Fruit fly (Drosophila melanogaster) whole organism, embryonic: ENCODE results near the gene RpL36.
A peak's percentile ranks its signal among the peaks of the same experiment; 100 is the strongest.

ENCODE experiments used
- B-H1 ChIP-seq: fragments of 200-800 bp; sonication (Bioruptor generic); IDR thresholded peaks from 3 replicates; pipeline ENCODE4 v1.3.6; 2022; ENCODE audit warnings: missing biosample characterization, missing genetic modification characterization
- BEAF-32 ChIP-seq: fragments of 200-800 bp; sonication (Bioruptor generic); optimal IDR thresholded peaks from 3 replicates; lab custom pipeline; 2017; ENCODE audit warnings: missing biosample characterization, missing genetic modification characterization, mild to moderate bottlenecking, moderate library complexity, missing genetic modification reagents
- CG12299 ChIP-seq: fragments of 200-800 bp; sonication (Bioruptor generic); optimal IDR thresholded peaks from 2 replicates; lab custom pipeline; 2018; ENCODE audit warnings: missing biosample characterization, mild to moderate bottlenecking, missing genetic modification characterization
- CG12659 ChIP-seq: fragments of 200-800 bp; sonication (Bioruptor generic); optimal IDR thresholded peaks from 3 replicates; lab custom pipeline; 2017; ENCODE audit warnings: mild to moderate bottlenecking, missing biosample characterization, missing genetic modification reagents, missing genetic modification characterization
- CG12744 ChIP-seq: fragments of 200-800 bp; sonication (Bioruptor generic); optimal IDR thresholded peaks from 2 replicates; lab custom pipeline; 2016; ENCODE audit warnings: missing biosample characterization, missing genetic modification characterization
- CG12769 ChIP-seq: fragments of 200-800 bp; sonication (Bioruptor generic); optimal IDR thresholded peaks from 2 replicates; lab custom pipeline; 2019; ENCODE audit warnings: missing biosample characterization, mild to moderate bottlenecking, missing genetic modification characterization, moderate library complexity
- CG13894 ChIP-seq: fragments of 200-800 bp; sonication (Bioruptor generic); optimal IDR thresholded peaks from 3 replicates; lab custom pipeline; 2018; ENCODE audit warnings: missing biosample characterization, mild to moderate bottlenecking, missing genetic modification characterization, moderate library complexity
- CG14965 ChIP-seq: fragments of 200-800 bp; sonication (Bioruptor generic); optimal IDR thresholded peaks from 2 replicates; lab custom pipeline; 2016; ENCODE audit warnings: missing biosample characterization, missing genetic modification characterization, borderline replicate concordance
- CG15514 ChIP-seq: fragments of 200-800 bp; sonication (Bioruptor generic); optimal IDR thresholded peaks from 3 replicates; lab custom pipeline; 2017; ENCODE audit warnings: missing biosample characterization, missing genetic modification characterization, mild to moderate bottlenecking, moderate library complexity, missing genetic modification reagents
- CG2199 ChIP-seq: fragments of 200-800 bp; sonication (Bioruptor generic); IDR thresholded peaks from 3 replicates; pipeline ENCODE4 v1.3.6; 2022; ENCODE audit warnings: missing biosample characterization, missing genetic modification characterization
- CG30431 ChIP-seq: fragments of 200-800 bp; sonication (Bioruptor generic); optimal IDR thresholded peaks from 2 replicates; lab custom pipeline; 2017; ENCODE audit warnings: missing biosample characterization, missing genetic modification characterization
- CG3163 ChIP-seq: fragments of 200-800 bp; sonication (Bioruptor generic); optimal IDR thresholded peaks from 3 replicates; lab custom pipeline; 2016; ENCODE audit warnings: missing biosample characterization, missing genetic modification characterization
- CG32772 ChIP-seq: fragments of 200-800 bp; sonication (Bioruptor generic); IDR thresholded peaks from 2 replicates; pipeline ENCODE4 v1.3.6; 2022; ENCODE audit warnings: missing biosample characterization, missing genetic modification characterization
- CG33557 ChIP-seq: fragments of 200-800 bp; sonication (Bioruptor generic); optimal IDR thresholded peaks from 2 replicates; lab custom pipeline; 2019; ENCODE audit warnings: missing biosample characterization, mild to moderate bottlenecking, missing genetic modification characterization, moderate library complexity
- CG34224 ChIP-seq: fragments of 200-800 bp; sonication (Bioruptor generic); IDR thresholded peaks from 3 replicates; pipeline ENCODE4 v1.3.6; 2022; ENCODE audit warnings: missing biosample characterization, missing genetic modification characterization; ENCODE audit not compliant: partially characterized antibody
- CG34422 ChIP-seq: fragments of 200-800 bp; sonication (Bioruptor generic); IDR thresholded peaks from 3 replicates; pipeline ENCODE4 v1.3.6; 2022; ENCODE audit warnings: missing biosample characterization, missing genetic modification characterization
- CG43689 ChIP-seq: fragments of 200-800 bp; sonication (Bioruptor generic); IDR thresholded peaks from 2 replicates; pipeline ENCODE4 v1.3.6; 2022; ENCODE audit warnings: missing biosample characterization, missing genetic modification characterization
- CG4617 ChIP-seq: fragments of 200-800 bp; sonication (Bioruptor generic); optimal IDR thresholded peaks from 3 replicates; lab custom pipeline; 2016; ENCODE audit warnings: missing biosample characterization, missing genetic modification characterization, borderline replicate concordance
- CG4730 ChIP-seq: fragments of 200-800 bp; sonication (Bioruptor generic); IDR thresholded peaks from 2 replicates; pipeline ENCODE4 v1.3.6; 2022; ENCODE audit warnings: missing biosample characterization, missing genetic modification characterization
- CG5245 ChIP-seq: fragments of 200-800 bp; sonication (Bioruptor generic); optimal IDR thresholded peaks from 3 replicates; lab custom pipeline; 2016; ENCODE audit warnings: missing biosample characterization, missing genetic modification characterization
- CG6689 ChIP-seq: fragments of 200-800 bp; sonication (Bioruptor generic); IDR thresholded peaks from 2 replicates; pipeline ENCODE4 v1.3.6; 2022; ENCODE audit warnings: missing biosample characterization, missing genetic modification characterization
- CG6813 ChIP-seq: fragments of 200-800 bp; sonication (Bioruptor generic); optimal IDR thresholded peaks from 2 replicates; lab custom pipeline; 2017; ENCODE audit warnings: missing biosample characterization, missing genetic modification characterization, mild to moderate bottlenecking, moderate library complexity, missing genetic modification reagents
- CG7271 ChIP-seq: fragments of 200-800 bp; sonication (Bioruptor generic); optimal IDR thresholded peaks from 2 replicates; lab custom pipeline; 2018; ENCODE audit warnings: missing biosample characterization, mild to moderate bottlenecking, missing genetic modification characterization, moderate library complexity
- CG7928 ChIP-seq: fragments of 200-800 bp; sonication (Bioruptor generic); optimal IDR thresholded peaks from 2 replicates; lab custom pipeline; 2017; ENCODE audit warnings: missing biosample characterization, mild to moderate bottlenecking, missing genetic modification characterization
- CG7963 ChIP-seq: fragments of 200-800 bp; sonication (Bioruptor generic); IDR thresholded peaks from 3 replicates; pipeline ENCODE4 v1.3.6; 2022; ENCODE audit warnings: missing biosample characterization, missing genetic modification characterization; ENCODE audit not compliant: partially characterized antibody
- Camta ChIP-seq: fragments of 200-800 bp; sonication (Bioruptor generic); optimal IDR thresholded peaks from 2 replicates; lab custom pipeline; 2016; ENCODE audit warnings: missing biosample characterization, missing genetic modification characterization
- Dfd ChIP-seq, 2 experiments: fragments of >200 bp; optimal IDR thresholded peaks; 2 replicates each; lab custom pipeline; 2017; ENCODE audit warnings: missing biosample characterization in 2 of 2, missing genetic modification characterization in 2 of 2
- Eip74EF ChIP-seq, 2 experiments: fragments of 200-800 bp in 1 of 2; fragments of >200 bp in 1 of 2; sonication (Bioruptor generic) in 1 of 2; optimal IDR thresholded peaks; 2 replicates each; lab custom pipeline; 2017 to 2019; ENCODE audit warnings: missing biosample characterization in 2 of 2, missing genetic modification characterization in 2 of 2, mild to moderate bottlenecking in 1 of 2, moderate library complexity in 1 of 2
- Elba2 ChIP-seq: fragments of 200-800 bp; sonication (Bioruptor generic); optimal IDR thresholded peaks from 3 replicates; lab custom pipeline; 2016; ENCODE audit warnings: missing biosample characterization, missing genetic modification characterization
- HHEX ChIP-seq: fragments of 200-800 bp; sonication (Bioruptor generic); optimal IDR thresholded peaks from 3 replicates; lab custom pipeline; 2017; ENCODE audit warnings: missing biosample characterization, mild to moderate bottlenecking, missing genetic modification characterization, missing genetic modification reagents
- Hr39 ChIP-seq: fragments of >200 bp; optimal IDR thresholded peaks from 2 replicates; lab custom pipeline; 2017
- Scr ChIP-seq: fragments of 200-800 bp; sonication (Bioruptor generic); IDR thresholded peaks from 2 replicates; pipeline ENCODE4 v1.3.6; 2022; ENCODE audit warnings: missing biosample characterization, missing genetic modification characterization; ENCODE audit not compliant: partially characterized antibody
- Side ChIP-seq: fragments of 200-800 bp; sonication (Bioruptor generic); optimal IDR thresholded peaks from 2 replicates; lab custom pipeline; 2016; ENCODE audit warnings: missing biosample characterization, missing genetic modification characterization
- Ssrp ChIP-seq: fragments of 200-800 bp; sonication (Bioruptor generic); optimal IDR thresholded peaks from 2 replicates; lab custom pipeline; 2018; ENCODE audit warnings: missing biosample characterization, mild to moderate bottlenecking, missing genetic modification characterization, moderate library complexity
- al ChIP-seq: fragments of 200-800 bp; sonication (Bioruptor generic); IDR thresholded peaks from 2 replicates; pipeline ENCODE4 v1.3.6; 2022; ENCODE audit warnings: missing biosample characterization, missing genetic modification characterization
- dm ChIP-seq: fragments of 200-800 bp; sonication (Bioruptor generic); optimal IDR thresholded peaks from 3 replicates; lab custom pipeline; 2016; ENCODE audit warnings: missing biosample characterization, missing genetic modification characterization
- fd64A ChIP-seq: fragments of 200-800 bp; sonication (Bioruptor generic); optimal IDR thresholded peaks from 3 replicates; lab custom pipeline; 2018; ENCODE audit warnings: missing biosample characterization, mild to moderate bottlenecking, missing genetic modification characterization
- grn ChIP-seq: fragments of 200-800 bp; sonication (Bioruptor generic); optimal IDR thresholded peaks from 3 replicates; lab custom pipeline; 2017; ENCODE audit warnings: missing biosample characterization, missing genetic modification characterization
- her ChIP-seq: fragments of 200-800 bp; sonication (Bioruptor generic); optimal IDR thresholded peaks from 2 replicates; lab custom pipeline; 2016; ENCODE audit warnings: missing biosample characterization, missing genetic modification characterization
- inv ChIP-seq: fragments of 200-800 bp; sonication (Bioruptor generic); IDR thresholded peaks from 2 replicates; pipeline ENCODE4 v1.3.6; 2022; ENCODE audit warnings: missing biosample characterization, missing genetic modification characterization; ENCODE audit not compliant: partially characterized antibody
- klu ChIP-seq: fragments of 200-800 bp; sonication (Bioruptor generic); IDR thresholded peaks from 2 replicates; pipeline ENCODE4 v1.3.6; 2022; ENCODE audit warnings: missing biosample characterization, missing genetic modification characterization
- lmd ChIP-seq: fragments of 200-800 bp; sonication (Bioruptor generic); IDR thresholded peaks from 2 replicates; pipeline ENCODE4 v1.3.6; 2022; ENCODE audit warnings: missing biosample characterization, missing genetic modification characterization
- pfk ChIP-seq: fragments of 200-800 bp; sonication (Bioruptor generic); optimal IDR thresholded peaks from 2 replicates; lab custom pipeline; 2018; ENCODE audit warnings: missing biosample characterization, mild to moderate bottlenecking, missing genetic modification characterization, moderate library complexity
- pho ChIP-seq: fragments of 200-800 bp; sonication (Bioruptor generic); optimal IDR thresholded peaks from 2 replicates; lab custom pipeline; 2016; ENCODE audit warnings: missing biosample characterization, missing genetic modification characterization
- pita ChIP-seq: fragments of 200-800 bp; sonication (Bioruptor generic); optimal IDR thresholded peaks from 2 replicates; lab custom pipeline; 2017; ENCODE audit warnings: missing biosample characterization, mild to moderate bottlenecking, missing genetic modification characterization
- row ChIP-seq: fragments of 200-800 bp; sonication (Bioruptor generic); IDR thresholded peaks from 3 replicates; pipeline ENCODE4 v1.3.6; 2022; ENCODE audit warnings: missing biosample characterization, missing genetic modification characterization
- salm ChIP-seq: fragments of 200-800 bp; sonication (Bioruptor generic); optimal IDR thresholded peaks from 2 replicates; lab custom pipeline; 2018; ENCODE audit warnings: missing biosample characterization, mild to moderate bottlenecking, missing genetic modification characterization
- sens ChIP-seq: fragments of 200-800 bp; sonication (Bioruptor generic); peaks from one replicate; lab custom pipeline; 2016; ENCODE audit warnings: missing biosample characterization, missing genetic modification characterization
- shn ChIP-seq: fragments of 200-800 bp; sonication (Bioruptor generic); optimal IDR thresholded peaks from 3 replicates; lab custom pipeline; 2016; ENCODE audit warnings: missing biosample characterization, missing genetic modification characterization
- tna ChIP-seq: fragments of 200-800 bp; sonication (Bioruptor generic); IDR thresholded peaks from 2 replicates; pipeline ENCODE4 v1.3.6; 2022; ENCODE audit warnings: missing biosample characterization, missing genetic modification characterization; ENCODE audit not compliant: partially characterized antibody
- vfl ChIP-seq: fragments of 200-800 bp; sonication (Bioruptor generic); optimal IDR thresholded peaks from 2 replicates; lab custom pipeline; 2016; ENCODE audit warnings: missing biosample characterization, missing genetic modification characterization

The RpL36 gene

DNA sequence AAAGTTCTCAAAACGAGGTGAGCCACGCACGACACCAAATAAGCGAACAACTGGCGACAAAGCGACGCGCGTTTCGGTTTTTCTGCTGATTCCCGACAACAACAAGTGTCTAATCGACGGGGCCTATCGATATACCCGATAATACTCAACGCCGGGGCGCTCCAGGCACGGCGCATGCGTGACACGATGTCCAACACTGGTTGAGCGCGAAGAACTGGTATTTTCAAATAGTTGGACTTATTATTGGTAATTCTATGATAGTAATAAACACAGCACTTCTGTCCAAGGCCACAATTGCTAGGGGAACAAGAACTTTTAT, 11.8 kb downstream of the RpL36 start (continued):
- TF ChIP-seq grn (no peak), CG15514 (GFP tag; lab: Kevin White, UChicago) (peak; percentile 89), tna (GFP tag; lab: Robert Waterston, UW) (peak; percentile 40; the same call in 1 of the 2 replicates), pfk (GFP tag; lab: Kevin White, UChicago) (no peak), row (GFP tag; lab: Robert Waterston, UW) (0 out of 3 replicates have a peak, but pooled peaks have one; percentile 8), HHEX (GFP tag; lab: Kevin White, UChicago) (no peak), CG4730 (GFP tag; lab: Robert Waterston, UW) (no peak), B-H1 (no peak), vfl (GFP tag; lab: Kevin White, UChicago) (no peak), Elba2 (GFP tag; lab: Kevin White, UChicago) (no peak), CG33557 (GFP tag; lab: Kevin White, UChicago) (no peak), CG4617 (peak; percentile 22), Ssrp (tag; lab: Kevin White, UChicago) (no peak), klu (GFP tag; lab: Robert Waterston, UW) (no peak), Side (GFP tag; lab: Kevin White, UChicago) (no peak), CG7963 (GFP tag; lab: Robert Waterston, UW) (peak; percentile 64; the same call in 2 of the 3 replicates), CG6813 (GFP tag; lab: Kevin White, UChicago) (no peak), CG34224 (GFP tag; lab: Robert Waterston, UW) (peak; percentile 71), inv (GFP tag; lab: Robert Waterston, UW) (peak; percentile 75), CG34422 (GFP tag; lab: Robert Waterston, UW) (no peak), al (GFP tag; lab: Robert Waterston, UW) (no peak), CG30431 (no peak), CG14965 (no peak), pita (GFP tag; lab: Kevin White, UChicago) (no peak), sens (GFP tag; lab: Kevin White, UChicago) (peak; percentile 58), CG12769 (peak; percentile 61), CG12299 (no peak), Dfd (GFP tag; optimal IDR thresholded peaks at IDR 0.05; lab: Kevin White, UChicago) (no peak), dm (peak; percentile 23), Scr (peak; percentile 75), BEAF-32 (GFP tag; lab: Kevin White, UChicago) (peak; percentile 84), shn (peak; percentile 24), Eip74EF (GFP tag; optimal IDR thresholded peaks at IDR 0.05; lab: Kevin White, UChicago) (no peak), CG7271 (tag; lab: Kevin White, UChicago) (no peak), salm (tag; lab: Kevin White, UChicago) (no peak), lmd (GFP tag; lab: Robert Waterston, UW) (no peak), CG32772 (GFP tag; lab: Robert Waterston, UW) (no peak), CG2199 (GFP tag; lab: Robert Waterston, UW) (peak; percentile 26; the same call in 1 of the 3 replicates), pho (no peak), CG7928 (no peak), CG12744 (no peak), CG12659 (GFP tag; lab: Kevin White, UChicago) (peak; percentile 16), Hr39 (no peak), CG3163 (GFP tag; lab: Kevin White, UChicago) (no peak), her (GFP tag; lab: Kevin White, UChicago) (peak; percentile 23), CG13894 (peak; percentile 29), fd64A (GFP tag; lab: Kevin White, UChicago) (no peak), CG6689 (no peak), CG5245 (GFP tag; lab: Kevin White, UChicago) (no peak), CG43689 (GFP tag; lab: Robert Waterston, UW) (no peak), Camta (no peak)
